Worm (Caenorhabditis elegans) whole organism, midembryonic: ENCODE data around the gene snr-4.

ENCODE experiments used
- T22C8.4 ChIP-seq: fragments of 200-800 bp; sonication (Bioruptor generic); IDR thresholded peaks from 2 replicates; pipeline ENCODE4 v1.3.6; 2022; ENCODE audit warnings: missing genetic modification characterization, missing compliant biosample characterization
- cog-1 ChIP-seq: sonication (generic microtip); optimal IDR thresholded peaks from 2 replicates; lab custom pipeline; 2016; ENCODE audit warnings: missing genetic modification characterization, missing compliant biosample characterization
- flt-1 ChIP-seq: fragments of 200-800 bp; sonication (Bioruptor generic); IDR thresholded peaks from 2 replicates; pipeline ENCODE4 v1.3.6; 2022; ENCODE audit warnings: missing genetic modification characterization, missing compliant biosample characterization
- klf-2 ChIP-seq: fragments of 200-800 bp; sonication (Bioruptor generic); conservative IDR thresholded peaks from 2 replicates; pipeline ENCODE4 v1.3.6; 2022; ENCODE audit warnings: missing genetic modification reagents, missing genetic modification characterization, missing compliant biosample characterization
- med-1 ChIP-seq: sonication (generic microtip); optimal IDR thresholded peaks from 2 replicates; lab custom pipeline; 2017; ENCODE audit warnings: missing genetic modification characterization, mild to moderate bottlenecking, missing compliant biosample characterization, antibody characterized with exemption, missing genetic modification reagents; ENCODE audit not compliant: insufficient read depth
- ref-1 ChIP-seq: fragments of 200-800 bp; sonication (Bioruptor generic); conservative IDR thresholded peaks from 2 replicates; pipeline ENCODE4 v1.3.6; 2022; ENCODE audit warnings: missing genetic modification reagents, missing genetic modification characterization, missing compliant biosample characterization
- tab-1 ChIP-seq: fragments of 200-800 bp; sonication (Bioruptor generic); IDR thresholded peaks from 2 replicates; pipeline ENCODE4 v1.3.6; 2022; ENCODE audit warnings: missing genetic modification characterization, missing compliant biosample characterization
- ztf-23 ChIP-seq: fragments of 200-800 bp; sonication (Bioruptor generic); IDR thresholded peaks from 2 replicates; pipeline ENCODE4 v1.3.6; 2022; ENCODE audit warnings: missing genetic modification reagents, missing genetic modification characterization, missing compliant biosample characterization
- ztf-29 ChIP-seq: fragments of 200-800 bp; sonication (Bioruptor generic); IDR thresholded peaks from 2 replicates; pipeline ENCODE4 v1.3.6; 2022; ENCODE audit warnings: missing genetic modification reagents, missing genetic modification characterization, missing compliant biosample characterization

snr-4 gene

DNA sequence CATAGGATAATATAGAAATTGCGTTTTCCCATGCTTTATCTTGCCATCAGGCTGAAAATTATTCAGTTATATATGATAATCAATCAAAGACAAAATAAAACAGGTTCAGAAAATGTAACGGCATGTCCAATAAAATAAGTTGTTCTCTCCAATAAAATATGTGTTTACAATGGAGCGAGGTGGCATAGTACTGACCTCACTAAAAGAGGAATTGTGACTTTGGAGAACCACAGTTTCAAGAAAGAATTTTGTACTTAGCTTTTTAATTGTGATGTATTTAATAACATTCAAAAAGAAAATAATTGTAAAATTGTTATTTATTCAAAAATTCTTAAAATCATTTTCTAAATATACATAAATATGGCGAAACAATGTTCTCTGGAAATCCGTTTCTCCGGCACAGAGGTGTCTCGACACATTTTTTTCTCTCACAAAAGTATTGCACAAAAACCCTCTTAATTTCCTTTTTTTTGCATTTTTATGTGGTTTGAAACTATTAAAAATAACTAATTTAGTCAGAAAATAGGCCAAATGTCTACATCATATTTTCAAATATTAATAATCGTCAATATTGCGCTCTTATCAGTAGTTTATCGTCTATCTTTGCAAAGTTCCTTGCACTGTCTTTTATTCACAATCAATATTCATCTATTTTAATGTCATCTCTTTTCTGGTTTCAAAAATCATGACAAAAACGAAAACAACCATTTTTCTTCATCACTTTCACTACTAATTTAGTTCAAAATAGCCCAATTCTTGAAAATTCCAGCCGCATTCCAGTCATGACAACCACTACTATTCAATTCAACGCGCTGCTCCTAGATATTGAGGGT, 46.1 kb downstream of the snr-4 start, which contains the start of the genes aman-2 and F58H1.3:
aman-2 (minus strand) TSS at position 51 of the 833 bp plus-strand sequence.
F58H1.3 (plus strand) TSS at position 783 of the 833 bp plus-strand sequence.
- TF ChIP-seq ztf-23 (GFP tag; lab: Robert Waterston, UW) (peak; percentile 78), T22C8.4 (GFP tag; lab: Robert Waterston, UW) (no peak), klf-2 (GFP tag; lab: Robert Waterston, UW) (no peak), cog-1 (tag; lab: Kevin White, UChicago) (peak; percentile 81)

DNA sequence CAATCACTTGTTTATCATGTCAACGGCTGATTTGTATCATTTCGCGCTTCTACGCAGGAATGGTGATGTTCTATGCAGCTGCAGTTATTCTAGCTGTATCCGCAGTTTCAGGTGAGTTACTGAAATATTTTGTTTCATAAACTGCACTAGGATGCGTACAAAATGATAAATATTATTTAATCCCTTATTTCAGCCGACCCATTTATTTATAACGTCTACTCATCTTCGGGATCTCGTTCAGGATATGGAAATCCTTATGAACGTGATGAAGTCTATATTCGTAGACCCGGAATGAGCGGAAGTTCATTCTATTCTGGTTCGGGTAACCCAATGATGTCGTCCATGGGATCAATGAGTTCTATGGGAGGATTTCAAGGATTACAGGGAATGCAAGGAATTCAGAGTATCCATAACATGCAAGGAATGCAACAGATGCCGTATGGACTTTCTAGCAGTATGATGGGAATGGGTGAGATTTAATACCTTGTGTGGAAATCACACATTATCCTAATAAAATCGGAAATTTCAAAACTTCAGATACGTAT, 50.4 kb downstream of the snr-4 start, which contains the start of gene F58H1.2:
F58H1.2 (plus strand) TSS at position 51 of the 545 bp plus-strand sequence.
- TF ChIP-seq ztf-29 (GFP tag; lab: Robert Waterston, UW) = no peak
- TF ChIP-seq cog-1 (tag; lab: Kevin White, UChicago) = no peak
- TF ChIP-seq flt-1 (GFP tag; lab: Robert Waterston, UW) = no peak
- no peak for TF ChIP-seq klf-2 (GFP tag; lab: Robert Waterston, UW)
- TF ChIP-seq ztf-23 (GFP tag; lab: Robert Waterston, UW) = no peak
- TF ChIP-seq ref-1 (GFP tag; lab: Robert Waterston, UW) = no peak
- TF ChIP-seq tab-1 (GFP tag; lab: Robert Waterston, UW) = no peak
- no peak for TF ChIP-seq med-1 (GFP tag; lab: Kevin White, UChicago)
- no peak for TF ChIP-seq T22C8.4 (GFP tag; lab: Robert Waterston, UW)
